Fruit fly (Drosophila melanogaster) whole organism: ENCODE results near the gene UQCR-C2.
"Not testable (repeated sequence)": the region's sequence is repeated elsewhere in the genome, so short reads cannot be mapped to it uniquely, and the experiment has no call there.

Experiments used
- CG8478 ChIP-seq: fragments of >200 bp; optimal IDR thresholded peaks from 2 replicates; lab custom pipeline; 2018; ENCODE audit warnings: inconsistent platforms
- Dll ChIP-seq: fragments of >200 bp; optimal IDR thresholded peaks from 2 replicates; lab custom pipeline; 2017
- EcR ChIP-seq, 2 experiments: fragments of >200 bp; optimal IDR thresholded peaks; 2 replicates each; lab custom pipeline; 2017; ENCODE audit warnings: missing biosample characterization in 2 of 2, missing genetic modification characterization in 2 of 2, missing genetic modification reagents in 2 of 2
- pan ChIP-seq: fragments of >200 bp; optimal IDR thresholded peaks from 2 replicates; lab custom pipeline; 2017
- psq ChIP-seq: fragments of >200 bp; optimal IDR thresholded peaks from 2 replicates; lab custom pipeline; 2017
- usp ChIP-seq: fragments of >200 bp; optimal IDR thresholded peaks from 2 replicates; lab custom pipeline; 2017; ENCODE audit warnings: missing biosample characterization, missing genetic modification characterization, mixed read lengths

The UQCR-C2 gene

DNA sequence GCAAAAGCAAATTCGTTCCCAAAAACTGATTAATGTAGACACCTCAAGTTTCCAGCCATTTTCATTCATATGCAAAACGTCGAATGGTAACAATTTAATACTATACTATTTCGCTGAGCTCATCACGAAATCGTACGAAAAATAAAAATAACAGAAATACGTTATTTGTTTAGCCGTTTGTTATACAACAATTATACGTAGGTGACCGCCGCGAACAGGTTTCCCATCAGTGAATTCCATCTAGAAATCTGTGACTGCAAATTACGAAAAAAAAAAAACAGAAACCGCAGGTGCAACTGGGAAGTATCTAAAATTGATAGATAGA, 12.2 kb upstream of the UQCR-C2 start:
- TF ChIP-seq usp (GFP tag; lab: Kevin White, UChicago) (no peak), CG8478 (lab: Kevin White, UChicago) (no peak), Dll (lab: Kevin White, UChicago) (no peak)

DNA sequence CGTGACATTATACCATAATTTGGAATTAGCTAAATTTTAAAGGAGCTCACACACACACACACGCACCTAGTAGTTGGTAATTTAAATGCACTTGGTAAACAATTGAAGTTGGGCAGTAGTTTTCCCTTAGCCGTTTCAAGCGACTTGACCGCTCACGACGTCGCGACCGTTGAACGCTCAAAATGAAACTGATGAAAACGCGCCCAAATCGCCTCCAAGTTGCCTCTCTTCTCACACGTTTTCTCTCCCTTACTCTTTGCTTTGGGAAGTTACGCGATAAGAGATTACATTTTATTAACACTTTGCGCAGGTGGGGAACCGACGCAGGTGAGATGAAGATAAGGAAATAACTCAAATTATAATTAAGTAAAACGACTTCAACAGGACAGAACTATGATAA, 11.7 kb upstream of the UQCR-C2 start:
- TF ChIP-seq psq (lab: Kevin White, UChicago) (no peak), pan (no peak), usp (GFP tag; lab: Kevin White, UChicago) (no peak), EcR (GFP tag; optimal IDR thresholded peaks at IDR 0.05; lab: Kevin White, UChicago) (no peak), CG8478 (lab: Kevin White, UChicago) (no peak), Dll (lab: Kevin White, UChicago) (no peak)

DNA sequence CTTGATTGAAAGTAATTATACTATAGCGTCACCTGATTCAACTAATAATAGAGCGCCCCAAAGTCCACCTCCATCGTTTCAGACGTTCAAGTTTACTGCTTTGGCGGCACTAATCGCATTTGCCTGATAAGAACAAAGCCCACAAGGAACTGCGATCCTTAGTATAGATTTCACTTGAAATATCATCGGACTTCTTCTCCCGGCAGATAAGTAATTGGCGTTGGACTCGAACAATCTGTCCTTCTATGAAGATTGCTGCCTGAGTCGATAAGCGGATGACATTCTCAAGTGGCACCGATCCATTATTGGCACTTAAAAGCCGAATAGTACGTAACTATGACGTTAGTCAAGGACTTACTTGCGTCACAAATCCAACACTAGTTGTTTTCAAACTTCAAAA, 10.7 kb upstream of the UQCR-C2 start, which contains the start of gene Mipp1:
Gene Mipp1 (minus strand): TSS at position 101 of the 400 bp plus-strand sequence.
- not testable (repeated sequence) for TF ChIP-seq usp (GFP tag; lab: Kevin White, UChicago); psq (lab: Kevin White, UChicago); Dll (lab: Kevin White, UChicago)

DNA sequence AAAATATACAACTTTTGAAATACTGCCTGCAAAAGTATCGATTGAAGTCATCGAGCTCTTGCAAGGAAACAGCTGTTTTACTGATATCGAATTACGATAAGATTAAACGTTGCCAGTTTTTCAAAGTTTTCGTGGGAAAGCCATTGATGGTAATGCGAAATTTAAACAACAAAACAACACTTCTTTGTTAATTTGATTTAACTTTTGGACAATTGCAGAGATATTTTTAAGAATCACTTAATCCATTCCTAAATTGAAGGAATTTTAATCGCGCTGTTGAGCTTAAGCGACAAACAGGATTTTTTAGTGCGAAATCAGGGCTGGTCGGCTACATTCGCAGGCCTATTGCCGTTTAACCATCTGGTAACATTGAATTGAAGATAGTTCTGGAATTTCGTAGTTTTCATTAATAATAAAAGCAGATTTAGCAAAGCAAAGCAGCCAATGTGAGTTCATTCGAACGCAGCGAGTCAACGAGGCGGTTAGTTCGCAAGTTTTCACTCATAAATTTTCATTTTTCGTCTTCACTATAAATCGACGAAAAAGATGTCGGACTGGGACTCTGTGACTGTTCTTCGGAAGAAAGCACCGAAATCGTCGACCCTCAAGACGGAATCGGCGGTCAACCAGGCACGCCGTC, 9.5 kb upstream of the UQCR-C2 start, which contains the start of gene mbf1:
Gene mbf1 (plus strand): TSS at position 130 of the 640 bp plus-strand sequence.
- no peak for TF ChIP-seq pan
- no peak for TF ChIP-seq usp (GFP tag; lab: Kevin White, UChicago)
- TF ChIP-seq CG8478 (lab: Kevin White, UChicago) = no peak
- TF ChIP-seq Dll (lab: Kevin White, UChicago) = no peak

DNA sequence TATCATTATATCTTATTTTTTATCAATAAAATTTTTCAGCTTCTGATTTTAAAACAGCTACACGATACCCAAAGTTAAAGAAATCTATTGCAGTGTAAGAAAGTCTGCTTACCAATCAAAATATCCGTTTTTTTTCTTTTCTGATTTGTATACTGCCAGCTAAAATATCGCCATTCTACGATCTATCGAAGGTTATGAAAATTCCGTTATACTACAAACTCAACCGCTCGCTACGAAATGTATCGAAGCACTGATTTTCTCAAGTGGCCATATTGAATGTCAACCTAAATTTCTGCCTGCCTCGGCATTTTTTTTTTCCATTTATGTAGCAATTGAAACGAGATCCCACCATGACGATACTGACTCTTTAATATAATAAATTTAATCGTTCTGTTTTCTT, 3.9 kb upstream of the UQCR-C2 start, which contains the start of gene nxf2:
Gene nxf2 (minus strand): TSS at position 258 of the 400 bp plus-strand sequence.
- TF ChIP-seq pan (no peak), psq (lab: Kevin White, UChicago) (no peak), usp (GFP tag; lab: Kevin White, UChicago) (no peak), EcR (GFP tag; optimal IDR thresholded peaks at IDR 0.05; lab: Kevin White, UChicago) (no peak), Dll (lab: Kevin White, UChicago) (no peak), CG8478 (lab: Kevin White, UChicago) (no peak)

DNA sequence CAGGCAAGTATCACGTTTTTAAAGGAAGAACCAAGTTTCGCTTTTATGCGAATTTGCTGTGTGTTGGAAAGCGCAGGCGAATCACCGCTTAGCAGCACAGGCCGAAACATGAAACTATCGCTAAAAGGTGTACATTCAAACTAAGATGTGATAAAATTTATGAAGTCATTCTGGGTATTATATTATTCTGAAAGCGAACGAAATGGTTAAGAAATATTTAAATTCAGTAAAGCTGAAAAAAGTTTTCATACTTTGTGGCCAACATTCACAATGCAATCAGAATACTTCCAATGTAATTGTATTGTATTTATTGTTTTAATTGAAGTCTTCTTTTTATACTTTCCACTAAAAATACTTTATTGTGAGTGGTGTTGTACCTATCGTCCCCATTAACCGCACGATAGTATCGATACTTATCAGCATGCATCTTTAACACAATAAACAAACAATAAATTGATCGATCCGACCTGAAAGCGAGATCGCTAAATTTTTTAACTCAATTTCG, 2.7 kb upstream of the UQCR-C2 start, which contains the start of gene Smn:
Gene Smn (minus strand): TSS at position 347 of the 505 bp plus-strand sequence.
- no peak for TF ChIP-seq Dll (lab: Kevin White, UChicago)

DNA sequence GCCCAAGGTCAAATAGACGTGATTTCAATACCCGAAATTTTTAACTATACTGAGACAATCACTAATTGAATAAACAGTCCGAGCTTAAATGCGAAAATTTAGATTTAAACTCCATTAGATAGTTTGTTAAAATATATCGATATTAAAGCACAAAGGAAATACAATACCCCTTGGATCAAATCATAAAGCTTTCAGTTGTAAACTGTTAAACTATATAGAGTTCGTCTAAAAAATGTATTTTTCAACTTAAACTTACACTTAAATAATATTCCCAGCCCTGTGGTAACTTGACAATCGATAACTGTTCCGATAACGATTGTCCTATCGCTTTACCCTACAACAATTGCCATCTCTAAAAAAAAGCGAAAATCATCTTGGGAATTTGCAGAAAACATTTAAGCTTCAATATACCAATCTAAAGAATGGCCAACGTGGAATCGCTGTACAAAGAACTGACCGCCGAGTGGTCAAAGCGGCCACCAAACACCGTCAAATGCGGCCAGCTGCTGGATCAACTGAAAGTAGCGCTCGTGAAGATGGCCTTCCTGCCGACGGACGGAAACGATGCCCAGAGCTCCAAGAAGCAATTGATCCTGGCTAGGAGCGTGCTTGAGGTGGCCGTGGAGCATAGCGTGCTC, 1.1 kb upstream of the UQCR-C2 start, which contains the start of gene Rpn12:
Gene Rpn12 (plus strand): TSS at position 351 of the 638 bp plus-strand sequence.
- TF ChIP-seq Dll (lab: Kevin White, UChicago) (no peak), CG8478 (lab: Kevin White, UChicago) (no peak), EcR (GFP tag; optimal IDR thresholded peaks at IDR 0.05; lab: Kevin White, UChicago) (no peak), usp (GFP tag; lab: Kevin White, UChicago) (no peak), pan (no peak), psq (lab: Kevin White, UChicago) (no peak)

DNA sequence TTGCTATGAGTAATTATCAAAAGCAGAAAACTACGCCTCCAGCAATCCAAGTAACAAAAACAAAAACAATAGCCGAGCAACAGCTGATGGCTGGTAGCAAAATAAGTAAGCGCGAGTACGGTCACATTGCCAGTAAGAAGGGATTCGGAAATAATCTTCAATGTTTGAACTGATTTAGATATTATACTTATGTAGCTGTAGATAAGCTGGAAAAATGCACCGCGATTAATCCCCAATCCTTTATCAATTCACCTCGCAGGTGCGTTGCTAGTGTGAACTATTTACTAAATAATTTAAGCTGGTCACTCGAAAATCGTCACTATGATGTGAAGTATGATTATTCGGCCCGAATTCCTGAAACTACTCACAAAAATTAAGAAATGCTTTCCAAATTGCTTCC, 3.1 kb downstream of the UQCR-C2 start, which contains the start of the genes Syx8 and CG32163:
Gene Syx8 (minus strand): TSS at position 69 of the 400 bp plus-strand sequence.
Gene CG32163 (plus strand): TSS at position 169 of the 400 bp plus-strand sequence.
- TF ChIP-seq psq (lab: Kevin White, UChicago) (no peak), CG8478 (lab: Kevin White, UChicago) (no peak), Dll (lab: Kevin White, UChicago) (no peak), usp (GFP tag; lab: Kevin White, UChicago) (no peak), EcR (GFP tag; optimal IDR thresholded peaks at IDR 0.05; lab: Kevin White, UChicago) (no peak), pan (no peak)

DNA sequence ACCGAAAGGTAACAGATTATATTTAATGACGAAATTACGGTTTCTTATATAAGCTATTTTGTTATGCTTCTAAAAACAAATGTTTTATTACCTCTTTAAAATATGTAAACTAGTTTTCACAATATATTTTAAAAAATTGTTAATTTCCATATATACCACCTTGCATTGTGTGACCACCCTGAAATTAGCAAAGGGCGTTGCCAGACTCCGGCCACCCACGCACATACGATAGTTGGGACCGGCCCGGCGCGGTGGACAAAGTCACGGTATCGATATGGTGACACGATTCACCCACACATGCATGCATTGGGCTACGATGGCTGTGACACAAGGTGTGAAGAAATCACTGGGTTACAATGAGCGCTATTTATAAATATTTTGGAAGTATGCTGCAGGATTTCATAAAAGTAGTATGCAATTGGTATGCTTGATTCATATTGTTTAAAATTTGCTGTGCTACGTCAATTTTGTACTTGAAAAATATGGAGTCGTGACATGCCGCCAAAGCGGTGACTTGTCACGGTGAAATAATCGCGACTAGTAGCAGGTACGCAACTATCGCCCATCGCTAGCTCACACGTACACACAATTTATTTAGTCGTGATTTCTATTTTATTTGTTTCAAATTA, 4.2 kb downstream of the UQCR-C2 start:
- TF ChIP-seq psq (lab: Kevin White, UChicago) (no peak), usp (GFP tag; lab: Kevin White, UChicago) (no peak), Dll (lab: Kevin White, UChicago) (no peak), pan (no peak), EcR (GFP tag; optimal IDR thresholded peaks at IDR 0.05; lab: Kevin White, UChicago) (no peak), CG8478 (lab: Kevin White, UChicago) (no peak)

DNA sequence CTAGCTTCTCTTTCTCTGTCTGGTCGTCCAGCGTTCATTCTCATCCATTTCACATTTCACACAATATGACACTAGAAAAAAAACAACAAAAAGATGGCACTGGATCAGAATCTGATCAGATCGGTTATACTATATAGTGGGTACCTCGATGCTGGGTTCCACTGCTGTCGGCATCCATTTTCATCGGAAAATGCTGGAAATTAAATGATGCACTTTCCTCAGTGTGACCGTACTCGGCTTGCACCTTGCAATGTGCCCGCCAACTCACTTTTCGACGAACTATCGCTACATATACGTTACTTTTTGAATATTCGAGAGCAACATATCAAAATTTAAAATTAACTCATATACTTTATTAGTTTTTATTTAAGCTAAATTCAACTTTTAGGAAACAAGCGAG, 6.9 kb downstream of the UQCR-C2 start, which contains the start of gene tra:
Gene tra (minus strand): TSS at position 191 of the 400 bp plus-strand sequence.
- no peak for TF ChIP-seq Dll (lab: Kevin White, UChicago)
- no peak for TF ChIP-seq usp (GFP tag; lab: Kevin White, UChicago)
- TF ChIP-seq CG8478 (lab: Kevin White, UChicago) = no peak
- TF ChIP-seq pan = no peak
- no peak for TF ChIP-seq psq (lab: Kevin White, UChicago)
- TF ChIP-seq EcR (GFP tag; optimal IDR thresholded peaks at IDR 0.05; lab: Kevin White, UChicago) = no peak

DNA sequence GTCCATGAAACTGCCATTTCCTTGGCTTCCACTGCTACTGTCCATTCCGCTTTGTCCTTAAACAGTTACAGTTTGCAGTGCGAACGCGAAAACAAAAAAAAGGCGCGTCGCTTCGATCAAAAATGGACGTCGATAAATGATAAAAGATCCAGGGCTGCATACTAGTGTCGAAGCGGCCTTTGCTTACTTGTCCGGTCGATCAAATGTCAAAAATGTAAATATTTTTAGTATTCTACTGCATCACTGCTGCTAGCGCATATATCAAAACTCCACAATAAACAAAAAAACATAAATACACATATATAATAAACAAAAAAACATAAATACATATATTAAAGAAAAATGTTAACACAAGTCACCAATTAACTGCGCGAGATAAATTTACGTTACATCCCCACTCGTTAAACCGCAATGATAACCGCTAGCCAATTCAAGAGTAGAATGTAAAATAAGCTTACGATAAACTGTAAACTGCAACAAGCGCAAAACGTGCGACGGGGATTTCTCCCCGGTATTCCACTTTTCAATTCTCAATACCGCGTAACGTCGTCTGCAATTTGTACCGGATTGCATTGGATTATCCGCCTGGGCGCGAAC, 11.1 kb downstream of the UQCR-C2 start, which contains the start of the genes spd-2 and Apl:
Gene spd-2 (minus strand): TSS at position 93 of the 597 bp plus-strand sequence.
Gene Apl (plus strand): TSS at position 260 of the 597 bp plus-strand sequence.
- TF ChIP-seq Dll (lab: Kevin White, UChicago) (no peak), usp (GFP tag; lab: Kevin White, UChicago) (no peak), CG8478 (lab: Kevin White, UChicago) (no peak), pan (no peak), psq (lab: Kevin White, UChicago) (no peak), EcR (GFP tag; optimal IDR thresholded peaks at IDR 0.05; lab: Kevin White, UChicago) (no peak)
